Worm (Caenorhabditis elegans) whole organism, L1 larva: ENCODE results near the gene F15D4.5.

Experiments
- C16A3.4 ChIP-seq: fragments of 150-350 bp; optimal IDR thresholded peaks from 2 replicates; lab custom pipeline; 2014; ENCODE audit warnings: missing biosample characterization, missing genetic modification characterization
- F16B12.6 ChIP-seq: fragments of 150-350 bp; optimal IDR thresholded peaks from 2 replicates; lab custom pipeline; 2014; ENCODE audit warnings: missing biosample characterization, missing genetic modification characterization
- ama-1 ChIP-seq: fragments of 150-350 bp; optimal IDR thresholded peaks from 2 replicates; lab custom pipeline; 2014
- ceh-63 ChIP-seq: fragments of 200-800 bp; sonication (Bioruptor generic); optimal IDR thresholded peaks from 2 replicates; lab custom pipeline; 2018; ENCODE audit warnings: mild to moderate bottlenecking, missing genetic modification characterization, missing compliant biosample characterization
- ceh-8 ChIP-seq: fragments of 200-800 bp; sonication (Bioruptor generic); optimal IDR thresholded peaks from 2 replicates; lab custom pipeline; 2018; ENCODE audit warnings: mild to moderate bottlenecking, missing genetic modification characterization, moderate library complexity, missing compliant biosample characterization
- ceh-82 ChIP-seq, 3 experiments: fragments of 150-350 bp in 1 of 3; sonication (generic microtip) in 2 of 3; optimal IDR thresholded peaks; 2 replicates each; lab custom pipeline; 2014 to 2017; ENCODE audit warnings: missing biosample characterization in 3 of 3, missing genetic modification characterization in 3 of 3
- ceh-88 ChIP-seq: fragments of 200-800 bp; sonication (Bioruptor generic); IDR thresholded peaks from 2 replicates; pipeline ENCODE4 v1.3.6; 2022; ENCODE audit warnings: missing genetic modification characterization, missing compliant biosample characterization
- ces-1 ChIP-seq: fragments of 150-350 bp; optimal IDR thresholded peaks from 2 replicates; lab custom pipeline; 2014; ENCODE audit warnings: missing biosample characterization, missing genetic modification reagents, missing genetic modification characterization
- dpl-1 ChIP-seq, 3 experiments: fragments of 150-350 bp in 2 of 3; sonication (generic microtip) in 1 of 3; optimal IDR thresholded peaks; 2 replicates each; lab custom pipeline; 2014 to 2017; ENCODE audit warnings: missing biosample characterization in 3 of 3, missing genetic modification characterization in 3 of 3, missing genetic modification reagents in 3 of 3
- efl-1 ChIP-seq, 4 experiments: fragments of 150-350 bp; optimal IDR thresholded peaks in 3 of 4; peaks in 1 of 4; 1 replicate in 1 of 4; 2 replicates in 3 of 4; lab custom pipeline; 2014; ENCODE audit warnings: missing biosample characterization in 2 of 4, missing genetic modification characterization in 2 of 4, missing genetic modification reagents in 2 of 4
- efl-3 ChIP-seq: fragments of 200-800 bp; sonication (Bioruptor generic); optimal IDR thresholded peaks from 2 replicates; lab custom pipeline; 2018; ENCODE audit warnings: mild to moderate bottlenecking, missing genetic modification characterization, missing compliant biosample characterization
- elt-3 ChIP-seq, 6 experiments: fragments of 150-350 bp in 1 of 6; sonication (generic microtip); optimal IDR thresholded peaks; 2 replicates each; lab custom pipeline; 2017 to 2018; ENCODE audit warnings: missing biosample characterization in 6 of 6, missing genetic modification characterization in 6 of 6, inconsistent platforms in 1 of 6
- fkh-8 ChIP-seq: sonication (generic microtip); optimal IDR thresholded peaks from 2 replicates; lab custom pipeline; 2016; ENCODE audit warnings: mild to moderate bottlenecking, missing genetic modification characterization, missing compliant biosample characterization
- fos-1 ChIP-seq: fragments of 150-350 bp; optimal IDR thresholded peaks from 2 replicates; lab custom pipeline; 2014; ENCODE audit warnings: missing biosample characterization, missing genetic modification characterization
- grh-1 ChIP-seq: fragments of 200-800 bp; sonication (Bioruptor generic); IDR thresholded peaks from 2 replicates; pipeline ENCODE4 v1.3.6; 2022; ENCODE audit warnings: missing genetic modification reagents, missing genetic modification characterization, missing compliant biosample characterization
- hlh-17 ChIP-seq: fragments of 200-800 bp; sonication (Bioruptor generic); optimal IDR thresholded peaks from 2 replicates; lab custom pipeline; 2018; ENCODE audit warnings: missing genetic modification characterization, mild to moderate bottlenecking, missing compliant biosample characterization, moderate library complexity, borderline replicate concordance
- hlh-4 ChIP-seq: sonication (generic microtip); optimal IDR thresholded peaks from 2 replicates; lab custom pipeline; 2016; ENCODE audit warnings: mild to moderate bottlenecking, missing genetic modification characterization, missing compliant biosample characterization
- irx-1 ChIP-seq: sonication (generic microtip); optimal IDR thresholded peaks from 2 replicates; lab custom pipeline; 2016; ENCODE audit warnings: missing genetic modification characterization, missing compliant biosample characterization
- lin-13 ChIP-seq: fragments of 150-350 bp; optimal IDR thresholded peaks from 2 replicates; lab custom pipeline; 2014; ENCODE audit warnings: missing biosample characterization, missing genetic modification reagents, missing genetic modification characterization
- lin-14 ChIP-seq: fragments of 200-800 bp; sonication (Bioruptor generic); optimal IDR thresholded peaks from 2 replicates; lab custom pipeline; 2018; ENCODE audit warnings: mild to moderate bottlenecking, missing genetic modification characterization, moderate library complexity, missing compliant biosample characterization
- lin-15B ChIP-seq: fragments of 150-350 bp; sonication (generic microtip); optimal IDR thresholded peaks from 3 replicates; lab custom pipeline; 2014; ENCODE audit warnings: missing biosample characterization, missing genetic modification characterization
- lin-35 ChIP-seq, 2 experiments: fragments of 150-350 bp; optimal IDR thresholded peaks; 2 replicates each; lab custom pipeline; 2014; ENCODE audit warnings: missing biosample characterization in 2 of 2, missing genetic modification characterization in 2 of 2, missing genetic modification reagents in 2 of 2
- lir-3 ChIP-seq: sonication (generic microtip); optimal IDR thresholded peaks from 2 replicates; lab custom pipeline; 2016; ENCODE audit warnings: mild to moderate bottlenecking, missing genetic modification characterization, moderate library complexity, missing compliant biosample characterization; ENCODE audit not compliant: poor library complexity
- mab-9 ChIP-seq: fragments of 200-800 bp; sonication (Bioruptor generic); IDR thresholded peaks from 2 replicates; pipeline ENCODE4 v1.3.6; 2022; ENCODE audit warnings: missing genetic modification reagents, missing genetic modification characterization, missing compliant biosample characterization
- mdl-1 ChIP-seq, 2 experiments: fragments of 150-350 bp; optimal IDR thresholded peaks; 2 replicates each; lab custom pipeline; 2014 to 2017; ENCODE audit warnings: missing biosample characterization in 2 of 2, missing genetic modification characterization in 2 of 2, inconsistent platforms in 1 of 2
- nhr-11 ChIP-seq: fragments of 150-350 bp; optimal IDR thresholded peaks from 2 replicates; lab custom pipeline; 2014; ENCODE audit warnings: missing biosample characterization, missing genetic modification characterization
- nhr-12 ChIP-seq: sonication (generic microtip); optimal IDR thresholded peaks from 2 replicates; lab custom pipeline; 2017; ENCODE audit warnings: missing biosample characterization, missing genetic modification characterization
- nhr-20 ChIP-seq: sonication (generic microtip); optimal IDR thresholded peaks from 2 replicates; lab custom pipeline; 2016; ENCODE audit warnings: mild to moderate bottlenecking, missing genetic modification characterization, missing compliant biosample characterization
- nhr-47 ChIP-seq: sonication (generic microtip); optimal IDR thresholded peaks from 2 replicates; lab custom pipeline; 2016; ENCODE audit warnings: mild to moderate bottlenecking, missing genetic modification characterization, moderate library complexity, missing compliant biosample characterization
- nhr-71 ChIP-seq: sonication (generic microtip); optimal IDR thresholded peaks from 2 replicates; lab custom pipeline; 2016; ENCODE audit warnings: mild to moderate bottlenecking, missing genetic modification characterization, moderate library complexity, missing compliant biosample characterization
- nhr-77 ChIP-seq: fragments of 150-350 bp; optimal IDR thresholded peaks from 2 replicates; lab custom pipeline; 2014; ENCODE audit warnings: missing biosample characterization, missing genetic modification characterization
- nhr-84 ChIP-seq: sonication (generic microtip); optimal IDR thresholded peaks from 2 replicates; lab custom pipeline; 2017; ENCODE audit warnings: missing biosample characterization, missing genetic modification characterization
- nhr-85 ChIP-seq: sonication (generic microtip); peaks from one replicate; lab custom pipeline; 2016; ENCODE audit warnings: missing genetic modification characterization, inconsistent platforms, missing compliant biosample characterization
- pag-3 ChIP-seq: sonication (generic microtip); optimal IDR thresholded peaks from 2 replicates; lab custom pipeline; 2017; ENCODE audit warnings: missing genetic modification characterization, mild to moderate bottlenecking, missing compliant biosample characterization, antibody characterized with exemption, borderline replicate concordance; ENCODE audit not compliant: insufficient read depth
- pax-3 ChIP-seq: fragments of 200-800 bp; sonication (Bioruptor generic); optimal IDR thresholded peaks from 2 replicates; lab custom pipeline; 2018; ENCODE audit warnings: mild to moderate bottlenecking, missing genetic modification characterization, moderate library complexity, missing compliant biosample characterization
- pqm-1 ChIP-seq: sonication (generic microtip); optimal IDR thresholded peaks from 3 replicates; lab custom pipeline; 2017; ENCODE audit warnings: missing biosample characterization, missing genetic modification characterization
- rnt-1 ChIP-seq: sonication (generic microtip); optimal IDR thresholded peaks from 2 replicates; lab custom pipeline; 2016; ENCODE audit warnings: mild to moderate bottlenecking, missing genetic modification characterization, moderate library complexity, missing compliant biosample characterization
- snpc-4 ChIP-seq: fragments of 150-350 bp; optimal IDR thresholded peaks from 2 replicates; lab custom pipeline; 2014; ENCODE audit warnings: missing biosample characterization, missing genetic modification characterization
- snu-23 ChIP-seq: sonication (generic microtip); optimal IDR thresholded peaks from 2 replicates; lab custom pipeline; 2016; ENCODE audit warnings: missing genetic modification characterization, missing compliant biosample characterization
- sptf-1 ChIP-seq: fragments of 150-350 bp; optimal IDR thresholded peaks from 2 replicates; lab custom pipeline; 2014; ENCODE audit warnings: missing biosample characterization, missing genetic modification characterization
- sup-37 ChIP-seq: fragments of 200-800 bp; sonication (Bioruptor generic); optimal IDR thresholded peaks from 2 replicates; lab custom pipeline; 2018; ENCODE audit warnings: mild to moderate bottlenecking, missing genetic modification characterization, missing compliant biosample characterization
- tlp-1 ChIP-seq: fragments of 150-350 bp; optimal IDR thresholded peaks from 2 replicates; lab custom pipeline; 2014; ENCODE audit warnings: missing biosample characterization, missing genetic modification characterization
- unc-62 ChIP-seq: fragments of 150-350 bp; optimal IDR thresholded peaks from 2 replicates; lab custom pipeline; 2014; ENCODE audit warnings: missing biosample characterization, missing genetic modification reagents, missing genetic modification characterization
- xbp-1 ChIP-seq: sonication (generic microtip); optimal IDR thresholded peaks from 2 replicates; lab custom pipeline; 2016; ENCODE audit warnings: missing genetic modification characterization, missing compliant biosample characterization
- zag-1 ChIP-seq: fragments of 150-350 bp; optimal IDR thresholded peaks from 2 replicates; lab custom pipeline; 2014; ENCODE audit warnings: missing biosample characterization, missing genetic modification characterization
- zip-4 ChIP-seq: fragments of 200-800 bp; sonication (Bioruptor generic); optimal IDR thresholded peaks from 2 replicates; lab custom pipeline; 2018; ENCODE audit warnings: mild to moderate bottlenecking, missing genetic modification characterization, moderate library complexity, missing compliant biosample characterization
- ztf-4 ChIP-seq: fragments of 150-350 bp; optimal IDR thresholded peaks from 2 replicates; lab custom pipeline; 2014; ENCODE audit warnings: missing biosample characterization, missing genetic modification characterization

Gene F15D4.5

DNA sequence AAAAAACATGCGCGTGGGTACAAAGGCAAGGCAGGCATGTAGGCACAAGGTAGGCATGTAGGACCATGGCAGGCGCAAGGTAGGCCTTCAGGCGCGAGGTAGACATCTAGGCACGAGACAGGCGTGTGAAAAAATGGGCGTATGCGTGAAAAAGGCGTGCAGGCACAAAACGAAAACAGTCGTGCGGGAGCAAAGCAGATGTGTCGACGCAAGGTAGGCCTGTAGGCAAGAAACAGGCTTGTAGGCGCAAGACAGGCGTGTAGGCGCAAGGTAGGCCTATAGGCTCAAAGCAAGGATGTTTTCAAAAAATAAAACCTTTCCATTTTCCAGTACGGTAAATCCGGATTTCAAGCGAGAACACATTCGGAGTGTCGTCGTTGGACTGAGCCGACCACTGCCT, 33.5 kb downstream of the F15D4.5 start:
- TF ChIP-seq C16A3.4 (tag; lab: Kevin White, UChicago) (no peak), mdl-1 (tag; optimal IDR thresholded peaks at IDR 0.05; lab: Kevin White, UChicago) (no peak), hlh-17 (GFP tag; lab: Kevin White, UChicago) (no peak), rnt-1 (tag; lab: Kevin White, UChicago) (no peak), unc-62 (GFP tag; lab: Kevin White, UChicago) (no peak), snpc-4 (tag; lab: Kevin White, UChicago) (no peak), ceh-82 (tag; optimal IDR thresholded peaks at IDR 0.05; lab: Kevin White, UChicago) (no peak), nhr-85 (tag; lab: Kevin White, UChicago) (no peak), lin-35 (GFP tag; optimal IDR thresholded peaks at IDR 0.05; lab: Kevin White, UChicago) (no peak), ama-1 (lab: Kevin White, UChicago) (no peak), lir-3 (no peak), zip-4 (GFP tag; lab: Kevin White, UChicago) (no peak), ceh-8 (no peak), nhr-12 (tag; lab: Kevin White, UChicago) (no peak), mab-9 (GFP tag; lab: Robert Waterston, UW) (no peak), dpl-1 (GFP tag; optimal IDR thresholded peaks at IDR 0.05; lab: Kevin White, UChicago) (no peak), ceh-88 (no peak), grh-1 (GFP tag; lab: Robert Waterston, UW) (no peak), elt-3 (tag; optimal IDR thresholded peaks at IDR 0.05; lab: Kevin White, UChicago) (no peak), fkh-8 (tag; lab: Kevin White, UChicago) (no peak)

DNA sequence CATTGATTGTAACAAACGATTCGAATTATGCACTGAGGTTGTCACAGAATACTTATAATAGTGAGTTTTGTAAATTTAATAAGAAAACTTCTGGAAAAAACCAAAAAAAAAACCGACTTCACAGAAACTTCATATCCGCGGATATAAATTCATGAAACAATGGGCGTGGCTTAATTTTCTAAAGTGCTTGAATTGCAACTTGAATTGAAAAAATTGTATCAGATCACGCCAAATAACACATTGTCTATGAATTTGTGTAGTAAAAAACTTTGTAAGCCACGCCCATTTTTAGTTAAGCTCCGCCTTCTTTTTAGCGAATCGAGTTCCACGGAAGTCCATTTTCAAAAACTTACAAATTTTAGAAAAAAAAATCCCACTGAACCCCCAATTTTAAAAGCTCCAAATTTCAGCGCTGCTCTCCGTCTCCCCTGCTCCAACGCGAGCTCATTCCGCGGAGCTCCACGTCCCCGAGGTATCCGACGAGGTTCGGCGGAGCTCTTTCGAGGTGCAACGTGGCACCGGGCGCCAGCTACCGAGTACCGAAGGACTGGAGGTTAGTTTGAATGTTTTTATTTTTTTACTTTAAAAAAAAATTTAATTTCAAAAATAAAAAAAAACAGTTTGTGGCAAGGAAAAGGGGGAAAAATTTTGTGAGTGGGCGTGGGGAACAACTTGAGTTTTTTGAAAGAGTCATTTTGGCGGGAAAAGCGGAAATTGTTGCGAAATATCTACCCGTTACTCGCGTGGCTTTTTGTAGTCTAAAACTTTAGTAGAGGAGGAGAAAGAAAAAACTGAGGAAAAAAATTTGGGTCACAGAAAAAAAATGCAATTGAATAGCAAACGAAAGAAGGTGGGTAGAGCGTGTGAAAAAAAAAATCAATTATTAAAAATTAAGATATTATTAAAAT, 34.3 kb downstream of the F15D4.5 start:
- TF ChIP-seq unc-62 (GFP tag; lab: Kevin White, UChicago) (no peak), ceh-8 (peak; percentile 0), pqm-1 (tag; lab: Kevin White, UChicago) (no peak), zag-1 (no peak), hlh-17 (GFP tag; lab: Kevin White, UChicago) (no peak), nhr-47 (tag; lab: Kevin White, UChicago) (peak; percentile 10), snu-23 (GFP tag; lab: Kevin White, UChicago) (no peak), sptf-1 (tag; lab: Kevin White, UChicago) (no peak), lin-13 (GFP tag; lab: Kevin White, UChicago) (no peak), snpc-4 (tag; lab: Kevin White, UChicago) (no peak), fos-1 (tag; lab: Kevin White, UChicago) (no peak), nhr-85 (tag; lab: Kevin White, UChicago) (peak; percentile 46), ztf-4 (tag; lab: Kevin White, UChicago) (peak; percentile 46), nhr-71 (tag; lab: Kevin White, UChicago) (peak; percentile 20), dpl-1 (GFP tag; optimal IDR thresholded peaks at IDR 0.05; lab: Kevin White, UChicago) (peak in 1 of 3 experiments; percentile 8), fkh-8 (tag; lab: Kevin White, UChicago) (no peak), nhr-11 (tag; lab: Kevin White, UChicago) (no peak), zip-4 (GFP tag; lab: Kevin White, UChicago) (no peak), ceh-63 (no peak), nhr-77 (no peak), lin-35 (GFP tag; optimal IDR thresholded peaks at IDR 0.05; lab: Kevin White, UChicago) (no peak), nhr-84 (no peak), nhr-20 (no peak), pax-3 (tag; lab: Kevin White, UChicago) (peak; percentile 50), pag-3 (tag; lab: Kevin White, UChicago) (no peak), lin-15B (tag; lab: Kevin White, UChicago) (no peak), ceh-82 (tag; optimal IDR thresholded peaks at IDR 0.05; lab: Kevin White, UChicago) (no peak), F16B12.6 (no peak), efl-3 (GFP tag; lab: Kevin White, UChicago) (no peak), ces-1 (no peak), xbp-1 (tag; lab: Kevin White, UChicago) (no peak), sup-37 (GFP tag; lab: Kevin White, UChicago) (no peak), irx-1 (tag; lab: Kevin White, UChicago) (no peak), tlp-1 (tag; lab: Kevin White, UChicago) (no peak), hlh-4 (tag; lab: Kevin White, UChicago) (no peak), efl-1 (optimal IDR thresholded peaks at IDR 0.05; lab: Kevin White, UChicago) (peak in 1 of 2 experiments; percentile 31), efl-1 (GFP tag; optimal IDR thresholded peaks at IDR 0.05 in 1 of 2; lab: Kevin White, UChicago) (peak; percentile 42 to 92), lin-14 (GFP tag; lab: Kevin White, UChicago) (no peak)
